Worm (Caenorhabditis elegans): Measurements from ENCODE around the gene K02F3.9.

Gene K02F3.9

DNA sequence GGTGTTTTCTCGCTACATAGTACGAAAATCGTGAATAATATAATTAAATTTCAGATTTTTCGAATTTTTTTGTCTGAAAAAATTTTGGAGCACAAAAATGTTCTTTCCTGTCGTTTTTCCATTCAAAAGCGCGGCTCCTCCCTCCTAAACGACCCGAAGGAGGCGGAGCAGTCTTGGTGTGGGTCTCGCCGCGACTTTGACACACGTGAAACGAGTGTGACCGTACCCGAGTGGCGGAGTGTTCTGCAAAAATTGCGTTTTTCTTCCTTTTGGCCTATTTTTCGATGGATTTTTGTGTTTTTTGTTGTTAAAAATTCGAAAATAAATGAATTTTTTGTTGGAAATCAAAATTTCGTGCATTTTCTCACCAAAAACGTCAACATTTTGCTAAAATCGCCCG lies 47.6 kb downstream of the K02F3.9 start, which contains the start of gene snt-2 (continued):
- TF ChIP-seq skn-1 (tag; optimal IDR thresholded peaks at IDR 0.05): peak; percentile 85
- TF ChIP-seq ceh-90 (tag; optimal IDR thresholded peaks at IDR 0.05): peak; percentile 18
- TF ChIP-seq zag-1 (tag; optimal IDR thresholded peaks at IDR 0.05): no peak
- peak; percentile 44 for TF ChIP-seq F16B12.6 (tag; optimal IDR thresholded peaks at IDR 0.05)
- no peak for TF ChIP-seq unc-98 (GFP tag; IDR thresholded peaks at IDR 0.05)
- TF ChIP-seq mep-1 (tag; optimal IDR thresholded peaks at IDR 0.05): peak; percentile 80
- TF ChIP-seq blmp-1 (tag; optimal IDR thresholded peaks at IDR 0.05): peak; percentile 63
- no peak for TF ChIP-seq sptf-1 (tag; optimal IDR thresholded peaks at IDR 0.05)
- peak in 2 of 6 experiments; percentile 37 to 44 for TF ChIP-seq elt-3 (tag; optimal IDR thresholded peaks at IDR 0.05)
- no peak for TF ChIP-seq nhr-84 (tag; optimal IDR thresholded peaks at IDR 0.05)
- TF ChIP-seq nhr-20 (tag; optimal IDR thresholded peaks at IDR 0.05): peak; percentile 73
- TF ChIP-seq pqm-1 (tag; optimal IDR thresholded peaks at IDR 0.05): no peak
- TF ChIP-seq lir-3 (tag; optimal IDR thresholded peaks at IDR 0.05; ENCODE audit: poor library complexity): peak; percentile 67
- no peak for TF ChIP-seq sox-4 (tag; optimal IDR thresholded peaks at IDR 0.05)
- peak; percentile 85 for TF ChIP-seq nhr-85 (tag)
- peak; percentile 85 for TF ChIP-seq nhr-47 (tag; optimal IDR thresholded peaks at IDR 0.05)
- TF ChIP-seq aly-2 (tag; optimal IDR thresholded peaks at IDR 0.05): peak; percentile 19
- TF ChIP-seq nhr-19 (GFP tag; conservative IDR thresholded peaks at IDR 0.05): peak; percentile 77
- TF ChIP-seq pag-3 (tag; optimal IDR thresholded peaks at IDR 0.05; ENCODE audit: borderline replicate concordance, insufficient read depth): no peak
- TF ChIP-seq egl-13 (tag; optimal IDR thresholded peaks at IDR 0.05): peak; percentile 43
- peak; percentile 85 for TF ChIP-seq nhr-71 (tag; optimal IDR thresholded peaks at IDR 0.05)
- no peak for TF ChIP-seq egl-27 (tag; optimal IDR thresholded peaks at IDR 0.05)
- TF ChIP-seq ztf-11 (tag; optimal IDR thresholded peaks at IDR 0.05): peak in 1 of 2 experiments; percentile 3
- peak; percentile 72 for TF ChIP-seq lin-15B (tag; optimal IDR thresholded peaks at IDR 0.05)
- TF ChIP-seq pax-3 (tag; optimal IDR thresholded peaks at IDR 0.05): peak; percentile 63
- peak; percentile 26 for TF ChIP-seq hpl-2 (GFP tag; optimal IDR thresholded peaks at IDR 0.05)
- peak; percentile 49 for TF ChIP-seq aha-1 (tag; optimal IDR thresholded peaks at IDR 0.05)
- TF ChIP-seq ceh-8 (GFP tag; optimal IDR thresholded peaks at IDR 0.05): no peak
- peak; percentile 76 for TF ChIP-seq irx-1 (tag; optimal IDR thresholded peaks at IDR 0.05)
- peak; percentile 5 for TF ChIP-seq fkh-10 (GFP tag; optimal IDR thresholded peaks at IDR 0.05)
- TF ChIP-seq Y116A8C.19 (tag; optimal IDR thresholded peaks at IDR 0.05; ENCODE audit: borderline replicate concordance): no peak
- no peak for TF ChIP-seq unc-62 (GFP tag; optimal IDR thresholded peaks at IDR 0.05)
- no peak for TF ChIP-seq grh-1 (GFP tag; IDR thresholded peaks at IDR 0.05)
- TF ChIP-seq sup-37 (GFP tag; optimal IDR thresholded peaks at IDR 0.05): no peak
- TF ChIP-seq mef-2 (tag; optimal IDR thresholded peaks at IDR 0.05): no peak
- TF ChIP-seq dsc-1 (tag; optimal IDR thresholded peaks at IDR 0.05): peak; percentile 77
- peak; percentile 30; the same call in 1 of the 2 replicates for TF ChIP-seq ceh-88 (GFP tag; IDR thresholded peaks at IDR 0.05)

ce11 chrIII:790591-790990 lies 50.6 kb downstream of the K02F3.9 start:
- TF ChIP-seq nhr-47 (tag; optimal IDR thresholded peaks at IDR 0.05) (peak; percentile 57), ceh-63 (GFP tag; optimal IDR thresholded peaks at IDR 0.05) (no peak), sox-4 (tag; optimal IDR thresholded peaks at IDR 0.05) (peak; percentile 58), zag-1 (tag; optimal IDR thresholded peaks at IDR 0.05) (no peak), fkh-8 (tag; optimal IDR thresholded peaks at IDR 0.05) (peak; percentile 39), nhr-71 (tag; optimal IDR thresholded peaks at IDR 0.05) (peak; percentile 13), dsc-1 (tag; optimal IDR thresholded peaks at IDR 0.05) (peak; percentile 91), efl-1 (optimal IDR thresholded peaks at IDR 0.05) (no peak), efl-1 (GFP tag; optimal IDR thresholded peaks at IDR 0.05 in 1 of 2) (peak in 1 of 2 experiments; percentile 77), pax-3 (tag; optimal IDR thresholded peaks at IDR 0.05) (peak; percentile 46), nhr-20 (tag; optimal IDR thresholded peaks at IDR 0.05) (no peak)
